Fruit fly (Drosophila melanogaster) whole organism, pupa: ENCODE data around the gene Acp65Aa.

Source experiments
- CG14655 ChIP-seq: fragments of 200-800 bp; sonication (Bioruptor generic); optimal IDR thresholded peaks from 3 replicates; lab custom pipeline; 2017; ENCODE audit warnings: mild to moderate bottlenecking, missing biosample characterization, missing genetic modification reagents, missing genetic modification characterization
- CG8159 ChIP-seq: fragments of 200-800 bp; sonication (Bioruptor generic); optimal IDR thresholded peaks from 3 replicates; lab custom pipeline; 2018; ENCODE audit warnings: missing biosample characterization, mild to moderate bottlenecking, missing genetic modification characterization, moderate library complexity
- EcR ChIP-seq: fragments of 200-800 bp; sonication (Bioruptor generic); optimal IDR thresholded peaks from 3 replicates; lab custom pipeline; 2019; ENCODE audit warnings: missing biosample characterization, missing genetic modification characterization, mild to moderate bottlenecking, moderate library complexity, missing genetic modification reagents
- Ets98B ChIP-seq: fragments of 200-800 bp; sonication (Bioruptor generic); IDR thresholded peaks from 2 replicates; pipeline ENCODE4 v1.3.6; 2022; ENCODE audit warnings: missing biosample characterization, missing genetic modification characterization

dm6 chr3L:6111458-6111857, 41.1 kb downstream of the Acp65Aa start:
- TF ChIP-seq Ets98B (no peak), EcR (GFP tag; lab: Kevin White, UChicago) (no peak), CG8159 (no peak), CG14655 (GFP tag; lab: Kevin White, UChicago) (no peak)
